Worm (Caenorhabditis elegans) whole organism, young adult: Measurements from ENCODE around the gene pals-17.

Source experiments
- B0019.2 ChIP-seq: fragments of 200-800 bp; sonication (Bioruptor generic); conservative IDR thresholded peaks from 2 replicates; pipeline ENCODE4 v1.3.6; 2022; ENCODE audit warnings: missing genetic modification reagents, missing genetic modification characterization, missing compliant biosample characterization
- C06A6.2 ChIP-seq: fragments of 200-800 bp; sonication (Bioruptor generic); conservative IDR thresholded peaks from 2 replicates; pipeline ENCODE4 v1.3.6; 2022; ENCODE audit warnings: missing genetic modification characterization, missing compliant biosample characterization
- C17E4.6 ChIP-seq: fragments of 200-800 bp; sonication (Bioruptor generic); IDR thresholded peaks from 2 replicates; pipeline ENCODE4 v1.3.6; 2022; ENCODE audit warnings: missing genetic modification reagents, missing genetic modification characterization, missing compliant biosample characterization
- F49E8.2 ChIP-seq: sonication (generic microtip); optimal IDR thresholded peaks from 3 replicates; lab custom pipeline; 2017; ENCODE audit warnings: missing genetic modification characterization, mild to moderate bottlenecking, missing compliant biosample characterization, antibody characterized with exemption, moderate library complexity; ENCODE audit not compliant: insufficient read depth
- F52B5.7 ChIP-seq: sonication (generic microtip); optimal IDR thresholded peaks from 2 replicates; lab custom pipeline; 2016; ENCODE audit warnings: mild to moderate bottlenecking, missing genetic modification characterization, missing compliant biosample characterization
- F57C9.4 ChIP-seq: sonication (generic microtip); optimal IDR thresholded peaks from 2 replicates; lab custom pipeline; 2017; ENCODE audit warnings: mild to moderate bottlenecking, missing genetic modification characterization, missing compliant biosample characterization
- K11D2.4 ChIP-seq: fragments of 200-800 bp; sonication (Bioruptor generic); IDR thresholded peaks from 2 replicates; pipeline ENCODE4 v1.3.6; 2022; ENCODE audit warnings: missing genetic modification reagents, missing genetic modification characterization, missing compliant biosample characterization
- K12H6.12 ChIP-seq: fragments of 200-800 bp; sonication (Bioruptor generic); optimal IDR thresholded peaks from 2 replicates; lab custom pipeline; 2018; ENCODE audit warnings: mild to moderate bottlenecking, missing genetic modification characterization, missing compliant biosample characterization
- T07F8.4 ChIP-seq: sonication (generic microtip); optimal IDR thresholded peaks from 2 replicates; lab custom pipeline; 2016; ENCODE audit warnings: mild to moderate bottlenecking, missing genetic modification characterization, moderate library complexity, missing compliant biosample characterization
- atf-7 ChIP-seq: sonication (generic microtip); optimal IDR thresholded peaks from 2 replicates; lab custom pipeline; 2017; ENCODE audit warnings: mild to moderate bottlenecking, missing genetic modification characterization, missing compliant biosample characterization
- athp-1 ChIP-seq: sonication (generic microtip); optimal IDR thresholded peaks from 2 replicates; lab custom pipeline; 2017; ENCODE audit warnings: mild to moderate bottlenecking, missing genetic modification characterization, missing compliant biosample characterization
- attf-3 ChIP-seq: fragments of 200-800 bp; sonication (Bioruptor generic); conservative IDR thresholded peaks from 2 replicates; pipeline ENCODE4 v1.3.6; 2022; ENCODE audit warnings: missing genetic modification reagents, missing genetic modification characterization, missing compliant biosample characterization
- ccch-3 ChIP-seq: fragments of 200-800 bp; sonication (Bioruptor generic); optimal IDR thresholded peaks from 2 replicates; lab custom pipeline; 2018; ENCODE audit warnings: mild to moderate bottlenecking, missing genetic modification characterization, missing compliant biosample characterization
- cebp-1 ChIP-seq, 2 experiments: fragments of 200-800 bp in 1 of 2; sonication (Bioruptor generic) in 1 of 2; sonication (generic microtip) in 1 of 2; IDR thresholded peaks in 1 of 2; optimal IDR thresholded peaks in 1 of 2; 2 replicates each; pipeline versions ENCODE4 v1.3.6 to Lab custom; 2017 to 2022; ENCODE audit warnings: missing compliant biosample characterization in 2 of 2, missing genetic modification characterization in 2 of 2, mild to moderate bottlenecking in 1 of 2, missing genetic modification reagents in 1 of 2, moderate library complexity in 1 of 2
- ceh-27 ChIP-seq: fragments of 200-800 bp; sonication (Bioruptor generic); optimal IDR thresholded peaks from 2 replicates; lab custom pipeline; 2018; ENCODE audit warnings: mild to moderate bottlenecking, missing genetic modification characterization, moderate library complexity, missing compliant biosample characterization
- chd-7 ChIP-seq: sonication (generic microtip); optimal IDR thresholded peaks from 2 replicates; lab custom pipeline; 2016; ENCODE audit warnings: mild to moderate bottlenecking, missing genetic modification characterization, moderate library complexity, missing compliant biosample characterization
- dpff-1 ChIP-seq: sonication (generic microtip); optimal IDR thresholded peaks from 2 replicates; lab custom pipeline; 2017; ENCODE audit warnings: mild to moderate bottlenecking, missing genetic modification characterization, missing compliant biosample characterization
- dpl-1 ChIP-seq: fragments of 150-350 bp; optimal IDR thresholded peaks from 2 replicates; lab custom pipeline; 2014; ENCODE audit warnings: missing biosample characterization, missing genetic modification reagents, missing genetic modification characterization
- egl-44 ChIP-seq: fragments of 200-800 bp; sonication (Bioruptor generic); IDR thresholded peaks from 2 replicates; pipeline ENCODE4 v1.3.6; 2022; ENCODE audit warnings: missing genetic modification reagents, missing genetic modification characterization, missing compliant biosample characterization
- him-1 ChIP-seq: sonication (generic microtip); optimal IDR thresholded peaks from 2 replicates; lab custom pipeline; 2016; ENCODE audit warnings: missing genotype, missing genetic modification reagents, missing genetic modification characterization, missing compliant biosample characterization
- hlh-12 ChIP-seq: sonication (generic microtip); optimal IDR thresholded peaks from 2 replicates; lab custom pipeline; 2016; ENCODE audit warnings: missing genetic modification characterization, missing compliant biosample characterization
- hlh-26 ChIP-seq: fragments of 200-800 bp; sonication (Bioruptor generic); conservative IDR thresholded peaks from 2 replicates; pipeline ENCODE4 v1.3.6; 2022; ENCODE audit warnings: missing genetic modification reagents, missing genetic modification characterization, missing compliant biosample characterization
- hsf-1 ChIP-seq: fragments of 200-800 bp; sonication (Bioruptor generic); IDR thresholded peaks from 2 replicates; pipeline ENCODE4 v1.3.6; 2022; ENCODE audit warnings: missing genetic modification reagents, missing genetic modification characterization, missing compliant biosample characterization
- lin-26 ChIP-seq: fragments of 200-800 bp; sonication (Bioruptor generic); IDR thresholded peaks from 2 replicates; pipeline ENCODE4 v1.3.6; 2022; ENCODE audit warnings: missing genetic modification reagents, missing genetic modification characterization, missing compliant biosample characterization
- lsl-1 ChIP-seq: fragments of 200-800 bp; sonication (Bioruptor generic); optimal IDR thresholded peaks from 2 replicates; lab custom pipeline; 2018; ENCODE audit warnings: mild to moderate bottlenecking, missing genetic modification characterization, moderate library complexity, missing compliant biosample characterization
- madf-6 ChIP-seq: fragments of 200-800 bp; sonication (Bioruptor generic); IDR thresholded peaks from 2 replicates; pipeline ENCODE4 v1.3.6; 2022; ENCODE audit warnings: missing genetic modification reagents, missing genetic modification characterization, missing compliant biosample characterization
- madf-8 ChIP-seq: fragments of 200-800 bp; sonication (Bioruptor generic); conservative IDR thresholded peaks from 2 replicates; pipeline ENCODE4 v1.3.6; 2022; ENCODE audit warnings: missing genetic modification reagents, missing genetic modification characterization, missing compliant biosample characterization
- mel-28 ChIP-seq: sonication (generic microtip); optimal IDR thresholded peaks from 2 replicates; lab custom pipeline; 2016; ENCODE audit warnings: borderline replicate concordance, mild to moderate bottlenecking, missing genetic modification characterization, missing compliant biosample characterization
- nfya-1 ChIP-seq: sonication (generic microtip); optimal IDR thresholded peaks from 2 replicates; lab custom pipeline; 2017; ENCODE audit warnings: antibody characterized with exemption, missing compliant biosample characterization, missing genetic modification characterization, borderline replicate concordance; ENCODE audit not compliant: insufficient read depth
- nfya-2 ChIP-seq: fragments of 200-800 bp; sonication (Bioruptor generic); IDR thresholded peaks from 2 replicates; pipeline ENCODE4 v1.3.6; 2022; ENCODE audit warnings: missing genetic modification reagents, missing genetic modification characterization, missing compliant biosample characterization
- nhr-120 ChIP-seq: fragments of 200-800 bp; sonication (Bioruptor generic); IDR thresholded peaks from 2 replicates; pipeline ENCODE4 v1.3.6; 2022; ENCODE audit warnings: missing genetic modification characterization, missing compliant biosample characterization
- nhr-80 ChIP-seq: sonication (generic microtip); optimal IDR thresholded peaks from 2 replicates; lab custom pipeline; 2016; ENCODE audit warnings: missing genetic modification characterization, missing compliant biosample characterization
- nhr-90 ChIP-seq: sonication (generic microtip); optimal IDR thresholded peaks from 2 replicates; lab custom pipeline; 2016; ENCODE audit warnings: missing genotype, mild to moderate bottlenecking, missing genetic modification characterization, missing compliant biosample characterization
- pbrm-1 ChIP-seq: fragments of 200-800 bp; sonication (Bioruptor generic); IDR thresholded peaks from 2 replicates; pipeline ENCODE4 v1.3.6; 2022; ENCODE audit warnings: missing genetic modification reagents, missing genetic modification characterization, missing compliant biosample characterization
- pha-4 ChIP-seq: fragments of 150-350 bp; sonication (generic microtip); optimal IDR thresholded peaks from 2 replicates; lab custom pipeline; 2014; ENCODE audit warnings: missing biosample characterization, missing genetic modification reagents, missing genetic modification characterization
- sdz-38 ChIP-seq: sonication (generic microtip); optimal IDR thresholded peaks from 2 replicates; lab custom pipeline; 2016; ENCODE audit warnings: missing genotype, missing genetic modification characterization, missing compliant biosample characterization
- sea-2 ChIP-seq: fragments of 200-800 bp; sonication (Bioruptor generic); IDR thresholded peaks from 2 replicates; pipeline ENCODE4 v1.3.6; 2022; ENCODE audit warnings: missing genetic modification characterization, missing compliant biosample characterization
- snpc-4 ChIP-seq, 5 experiments: fragments of 150-350 bp in 1 of 5; sonication (generic microtip) in 4 of 5; optimal IDR thresholded peaks; 2 replicates each; lab custom pipeline; 2014 to 2018; ENCODE audit warnings: missing genetic modification characterization in 5 of 5, missing biosample characterization in 3 of 5, antibody characterized with exemption in 2 of 5, mild to moderate bottlenecking in 2 of 5, missing compliant biosample characterization in 2 of 5, missing genotype in 2 of 5, moderate library complexity in 2 of 5, missing genetic modification reagents in 1 of 5
- somi-1 ChIP-seq: fragments of 200-800 bp; sonication (Bioruptor generic); optimal IDR thresholded peaks from 2 replicates; lab custom pipeline; 2018; ENCODE audit warnings: mild to moderate bottlenecking, missing genetic modification characterization, missing compliant biosample characterization
- sptf-2 ChIP-seq: fragments of 200-800 bp; sonication (Bioruptor generic); optimal IDR thresholded peaks from 2 replicates; lab custom pipeline; 2018; ENCODE audit warnings: mild to moderate bottlenecking, missing genetic modification characterization, missing compliant biosample characterization
- tlf-1 ChIP-seq: fragments of 200-800 bp; sonication (Bioruptor generic); optimal IDR thresholded peaks from 2 replicates; lab custom pipeline; 2018; ENCODE audit warnings: mild to moderate bottlenecking, missing genetic modification characterization, missing compliant biosample characterization
- xnd-1 ChIP-seq: sonication (generic microtip); optimal IDR thresholded peaks from 2 replicates; lab custom pipeline; 2016; ENCODE audit warnings: missing genotype, missing genetic modification reagents, missing genetic modification characterization, missing compliant biosample characterization
- ztf-25 ChIP-seq: fragments of 200-800 bp; sonication (Bioruptor generic); IDR thresholded peaks from 2 replicates; pipeline ENCODE4 v1.3.6; 2022; ENCODE audit warnings: missing genetic modification reagents, missing genetic modification characterization, missing compliant biosample characterization
- ztf-3 ChIP-seq: fragments of 200-800 bp; sonication (Bioruptor generic); optimal IDR thresholded peaks from 2 replicates; lab custom pipeline; 2018; ENCODE audit warnings: mild to moderate bottlenecking, missing genetic modification characterization, missing compliant biosample characterization
- ztf-6 ChIP-seq: fragments of 200-800 bp; sonication (Bioruptor generic); IDR thresholded peaks from 2 replicates; pipeline ENCODE4 v1.3.6; 2022; ENCODE audit warnings: missing genetic modification reagents, missing genetic modification characterization, missing compliant biosample characterization

Gene pals-17

ce11 chrIII:1427126-1427525, 35.5 kb upstream of the pals-17 start, which contains the start of gene lelo-2:
Gene lelo-2 (minus strand): TSS chrIII:1427226.
- TF ChIP-seq K12H6.12 (tag; lab: Kevin White, UChicago) (no peak), lsl-1 (GFP tag; lab: Kevin White, UChicago) (peak; percentile 64)

- TF ChIP-seq dpl-1 (GFP tag; lab: Kevin White, UChicago): peak; percentile 38
- peak; percentile 9 for TF ChIP-seq tlf-1
- TF ChIP-seq pha-4 (tag; lab: Kevin White, UChicago): no peak
- 0 out of 2 replicates have a peak, but pooled peaks have one; percentile 66 for TF ChIP-seq sea-2 (GFP tag; lab: Robert Waterston, UW)
- no peak for TF ChIP-seq madf-8
- TF ChIP-seq pbrm-1: peak; percentile 69; the same call in 1 of the 2 replicates
- no peak for TF ChIP-seq ztf-3
- no peak for TF ChIP-seq B0019.2 (GFP tag; lab: Robert Waterston, UW)
- TF ChIP-seq him-1 (tag; lab: Kevin White, UChicago): peak; percentile 48
- TF ChIP-seq ztf-25: 0 out of 2 replicates have a peak, but pooled peaks have one; percentile 47
- TF ChIP-seq sptf-2 (GFP tag; lab: Kevin White, UChicago): no peak
- TF ChIP-seq F57C9.4 (tag; lab: Kevin White, UChicago): peak; percentile 13
- no peak for TF ChIP-seq nfya-2 (GFP tag; lab: Robert Waterston, UW)
- TF ChIP-seq K11D2.4 (GFP tag; lab: Robert Waterston, UW): peak; percentile 67
- no peak for TF ChIP-seq hlh-12
- TF ChIP-seq hsf-1 (GFP tag; lab: Robert Waterston, UW): no peak
- TF ChIP-seq nhr-90 (tag; lab: Kevin White, UChicago): peak; percentile 78
- TF ChIP-seq athp-1 (tag; lab: Kevin White, UChicago): peak; percentile 54
- peak; percentile 87 for TF ChIP-seq lin-26 (GFP tag; lab: Robert Waterston, UW)
- no peak for TF ChIP-seq xnd-1
- no peak for TF ChIP-seq hlh-26 (GFP tag; lab: Robert Waterston, UW)
- peak; percentile 82 for TF ChIP-seq ceh-27 (GFP tag; lab: Kevin White, UChicago)
- no peak for TF ChIP-seq sdz-38 (tag; lab: Kevin White, UChicago)
- no peak for TF ChIP-seq nfya-1
- peak; percentile 71 for TF ChIP-seq chd-7 (tag; lab: Kevin White, UChicago)
- peak; percentile 58 for TF ChIP-seq K12H6.12 (tag; lab: Kevin White, UChicago)
- 0 out of 2 replicates have a peak, but pooled peaks have one; percentile 46 for TF ChIP-seq ztf-6 (GFP tag; lab: Robert Waterston, UW)
- TF ChIP-seq F52B5.7 (tag; lab: Kevin White, UChicago): peak; percentile 32
- no peak for TF ChIP-seq ccch-3 (GFP tag; lab: Kevin White, UChicago)
- no peak for TF ChIP-seq snpc-4 (GFP tag; optimal IDR thresholded peaks at IDR 0.05; lab: Kevin White, UChicago)
- TF ChIP-seq snpc-4 (tag; optimal IDR thresholded peaks at IDR 0.05; lab: Kevin White, UChicago): peak in 3 of 4 experiments; percentile 9 to 32 (median 31)
- TF ChIP-seq T07F8.4 (tag; lab: Kevin White, UChicago): peak; percentile 32
- no peak for TF ChIP-seq nhr-120 (GFP tag; lab: Robert Waterston, UW)
- TF ChIP-seq cebp-1 (GFP tag; IDR thresholded peaks at IDR 0.05; lab: Robert Waterston, UW): peak; percentile 39; the same call in 1 of the 2 replicates
- TF ChIP-seq cebp-1 (tag; optimal IDR thresholded peaks at IDR 0.05; lab: Kevin White, UChicago): peak; percentile 74
- TF ChIP-seq dpff-1: no peak
- peak; percentile 80; the same call in 1 of the 2 replicates for TF ChIP-seq egl-44 (GFP tag; lab: Robert Waterston, UW)
- no peak for TF ChIP-seq C06A6.2 (GFP tag; lab: Robert Waterston, UW)
- peak; percentile 64; the same call in 1 of the 2 replicates for TF ChIP-seq madf-6
- peak; percentile 18 for TF ChIP-seq nhr-80
- TF ChIP-seq somi-1 (GFP tag; lab: Kevin White, UChicago): no peak
- no peak for TF ChIP-seq C17E4.6 (GFP tag; lab: Robert Waterston, UW)
- peak; percentile 65 for TF ChIP-seq atf-7 (tag; lab: Kevin White, UChicago)
- TF ChIP-seq mel-28 (tag; lab: Kevin White, UChicago): peak; percentile 36
- peak; percentile 22 for TF ChIP-seq F49E8.2 (tag; lab: Kevin White, UChicago)
- TF ChIP-seq attf-3 (GFP tag; lab: Robert Waterston, UW): peak; percentile 36; the same call in 1 of the 2 replicates
Measured at ce11 chrIII:1424305-1424704, 32.7 kb upstream of the pals-17 start.
